Fruit fly (Drosophila melanogaster): ENCODE results near the gene alpha-Est9.

Gene alpha-Est9

DNA sequence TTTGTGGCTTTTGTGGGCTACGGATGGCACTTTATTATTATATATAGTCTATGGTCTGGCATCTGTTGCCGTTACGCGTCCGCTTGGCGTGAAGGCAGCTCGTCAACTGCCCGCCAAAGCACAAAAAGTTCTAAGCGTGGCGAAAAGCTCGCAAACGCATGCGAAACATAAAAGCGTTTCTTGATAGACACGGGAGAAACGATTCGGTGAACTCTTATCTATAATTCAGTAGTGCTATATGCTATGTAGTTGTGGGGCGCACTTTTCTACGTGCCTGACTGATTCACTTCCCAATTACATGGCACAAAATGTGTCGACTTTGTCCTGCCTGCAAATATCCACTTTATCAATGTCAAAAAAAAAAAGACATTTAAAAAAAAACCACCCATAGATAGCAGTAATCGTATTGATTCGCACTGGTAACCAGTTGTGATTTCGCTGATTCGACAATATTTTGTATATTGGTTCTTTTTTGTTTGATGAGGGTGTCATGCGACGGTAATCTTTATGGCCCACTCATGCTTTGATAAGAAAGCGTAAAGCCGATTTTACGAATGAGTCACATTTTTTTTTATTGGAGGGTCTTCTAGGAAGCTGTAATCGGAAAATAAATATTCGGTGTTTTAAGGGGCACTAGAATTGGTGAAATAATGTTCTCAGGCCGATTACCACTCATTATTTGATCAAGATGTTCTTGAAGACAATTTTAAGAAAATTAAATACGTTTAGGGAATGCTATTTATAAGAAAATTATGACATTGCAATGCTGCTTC lies at the start of gene alpha-Est9:
TSS of gene alpha-Est9 (minus strand) at position 110 of the 773 bp plus-strand sequence.
- peak; percentile 49 for TF ChIP-seq noc (tag; optimal IDR thresholded peaks at IDR 0.05)

DNA sequence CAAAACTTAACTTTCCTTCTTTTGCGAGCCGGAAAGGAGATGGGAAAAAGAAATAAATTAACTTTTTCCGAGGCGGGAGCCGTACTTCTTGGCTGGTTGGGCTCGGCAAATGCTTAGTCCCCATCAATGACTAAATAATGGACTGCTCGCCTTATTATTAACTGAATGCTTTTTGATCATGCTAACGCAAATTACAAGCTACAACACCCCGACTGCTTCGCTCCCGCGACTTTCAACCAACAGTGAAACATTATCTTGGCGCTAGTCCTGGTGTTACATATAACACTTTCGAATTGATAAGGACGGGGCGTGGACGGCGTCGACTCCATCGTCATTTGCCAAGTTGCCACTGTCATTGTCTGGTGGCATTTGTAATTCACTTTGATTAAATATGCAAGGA lies 46.8 kb upstream of the alpha-Est9 start, which contains the start of gene CG45545:
TSS of gene CG45545 (plus strand) at position 301 of the 400 bp plus-strand sequence.
- TF ChIP-seq noc (tag; optimal IDR thresholded peaks at IDR 0.05) = no peak

- TF ChIP-seq noc (tag; optimal IDR thresholded peaks at IDR 0.05) = peak; percentile 19
These were observed 44.2 kb upstream of the alpha-Est9 start, which contains the start of gene alpha-Est1 for dm6 chr3R:7548808-7549744. alpha-Est1 (minus strand) TSS chr3R:7549124.

DNA sequence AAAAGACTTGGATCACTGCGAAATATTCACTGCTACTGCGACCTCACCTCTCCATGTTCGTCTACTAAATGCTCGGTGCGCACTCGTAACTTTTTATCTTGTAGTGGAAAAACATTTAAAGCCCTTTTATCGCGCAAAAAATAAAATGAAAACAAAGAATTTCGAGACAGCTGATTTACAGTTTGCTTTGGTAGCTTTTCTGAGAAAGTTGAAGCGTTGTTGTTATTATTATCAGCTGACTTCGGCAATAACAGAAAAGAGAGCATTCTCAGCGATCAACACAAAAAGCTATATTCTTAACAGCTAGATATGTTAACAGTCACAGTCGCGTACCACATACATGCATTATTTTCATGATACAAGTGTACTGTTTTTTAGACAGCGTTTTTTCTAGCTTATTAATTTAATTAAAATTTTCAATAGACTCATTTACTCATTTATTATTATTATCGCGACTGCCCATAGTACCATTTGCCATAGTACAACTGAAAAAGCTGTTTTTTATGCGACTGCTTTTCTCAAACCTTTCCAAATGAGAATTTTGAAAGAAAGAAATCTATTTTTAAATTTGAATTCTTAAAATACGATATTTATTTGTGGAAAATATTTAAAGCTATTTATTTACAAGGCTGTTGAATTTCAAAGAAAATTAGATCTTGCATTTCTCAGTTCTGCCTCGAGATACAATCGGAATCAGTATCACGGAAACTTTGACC lies 36.4 kb upstream of the alpha-Est9 start, which contains the start of the genes alpha-Est3 and alpha-Est2:
TSS of gene alpha-Est3 (minus strand) at position 487 of the 716 bp plus-strand sequence.
TSS of gene alpha-Est2 (plus strand) at position 666 of the 716 bp plus-strand sequence.
- no peak for TF ChIP-seq noc (tag; optimal IDR thresholded peaks at IDR 0.05)

- TF ChIP-seq noc (tag; optimal IDR thresholded peaks at IDR 0.05) = no peak
These were observed 33.5 kb upstream of the alpha-Est9 start, which contains the start of gene alpha-Est4 for dm6 chr3R:7538435-7538834. alpha-Est4 (minus strand) TSS chr3R:7538615.

- no peak for TF ChIP-seq noc (tag; optimal IDR thresholded peaks at IDR 0.05)
These were observed 31.4 kb upstream of the alpha-Est9 start, which contains the start of gene alpha-Est5 for dm6 chr3R:7536281-7536680. alpha-Est5 (minus strand) TSS chr3R:7536390.

DNA sequence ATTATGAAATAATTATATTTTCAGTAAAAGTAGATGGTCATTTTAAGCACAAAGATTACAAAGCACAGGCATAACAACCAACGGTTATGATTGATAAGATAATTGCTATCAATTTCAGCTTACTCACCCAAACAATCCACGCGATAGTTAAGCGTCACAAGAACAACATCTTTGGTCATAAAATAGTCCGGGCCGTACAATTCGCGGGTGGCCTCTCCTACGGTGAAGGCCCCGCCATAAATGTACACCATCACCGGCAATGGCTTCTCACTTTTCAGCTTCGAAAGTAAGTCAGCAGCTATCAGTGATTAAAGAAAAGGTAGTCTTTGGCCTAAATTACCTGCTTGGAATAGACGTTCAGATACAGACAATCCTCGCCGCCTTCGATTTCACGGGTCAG lies 30.7 kb upstream of the alpha-Est9 start:
- TF ChIP-seq noc (tag; optimal IDR thresholded peaks at IDR 0.05) = no peak

- no peak for TF ChIP-seq noc (tag; optimal IDR thresholded peaks at IDR 0.05)
These were observed 25.4 kb upstream of the alpha-Est9 start, which contains the start of the genes Rtnl2 and alphaTub84D for dm6 chr3R:7530184-7530821. Rtnl2 (minus strand) TSS chr3R:7530241. alphaTub84D (plus strand) TSS chr3R:7530753.

- no peak for TF ChIP-seq noc (tag; optimal IDR thresholded peaks at IDR 0.05)
These were observed 23.8 kb upstream of the alpha-Est9 start, which contains the start of gene alpha-Est6 for dm6 chr3R:7528677-7529076. alpha-Est6 (minus strand) TSS chr3R:7528777.

- peak; percentile 29 for TF ChIP-seq noc (tag; optimal IDR thresholded peaks at IDR 0.05)
These were observed 19.3 kb upstream of the alpha-Est9 start for dm6 chr3R:7524160-7524559.

DNA sequence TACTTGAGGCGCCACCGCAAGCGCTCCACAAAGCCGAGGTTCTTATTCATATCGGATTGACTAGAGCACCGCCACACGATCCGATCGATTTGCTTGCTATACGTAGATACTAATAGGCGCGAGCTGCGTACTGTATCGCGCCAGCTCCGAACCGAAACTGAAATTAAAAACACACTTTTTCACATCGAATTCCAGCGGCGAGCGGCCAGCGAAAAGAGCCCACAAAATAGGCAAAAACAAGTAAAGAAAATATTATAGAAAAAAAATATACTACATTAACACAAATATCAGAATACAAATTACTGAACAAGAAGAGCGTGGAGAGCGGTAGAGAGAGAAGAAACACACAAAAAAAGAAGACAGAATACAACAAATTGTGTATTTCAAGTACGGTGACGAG lies 18.7 kb upstream of the alpha-Est9 start, which contains the start of gene alpha-Est7:
TSS of gene alpha-Est7 (minus strand) at position 160 of the 400 bp plus-strand sequence.
- TF ChIP-seq noc (tag; optimal IDR thresholded peaks at IDR 0.05) = no peak

- TF ChIP-seq noc (tag; optimal IDR thresholded peaks at IDR 0.05) = peak; percentile 84
These were observed 17.5 kb upstream of the alpha-Est9 start for dm6 chr3R:7522266-7522955.

DNA sequence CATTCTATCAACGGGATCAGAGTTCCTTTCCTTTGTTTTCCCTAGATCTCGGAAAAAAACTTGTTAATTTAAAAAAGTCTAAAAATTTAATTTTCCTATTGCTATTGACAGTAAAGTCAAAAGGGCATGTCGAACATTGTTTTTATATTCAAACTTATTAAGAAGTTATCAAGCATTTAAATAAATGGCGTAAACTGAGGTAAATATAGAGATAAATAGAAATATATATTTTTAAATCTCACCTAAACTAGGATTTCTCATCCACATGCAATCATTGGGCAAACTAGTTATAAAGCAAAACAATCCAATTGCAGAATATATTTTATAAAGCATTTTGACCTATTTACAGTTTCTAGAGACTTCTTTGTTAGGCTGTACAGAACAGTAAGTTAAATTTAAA lies 14.5 kb upstream of the alpha-Est9 start, which contains the start of gene Ubc84D:
TSS of gene Ubc84D (minus strand) at position 101 of the 400 bp plus-strand sequence.
- TF ChIP-seq noc (tag; optimal IDR thresholded peaks at IDR 0.05) = no peak

- TF ChIP-seq noc (tag; optimal IDR thresholded peaks at IDR 0.05) = peak; percentile 70
These were observed 10.7 kb upstream of the alpha-Est9 start, which contains the start of gene alpha-Est8 for dm6 chr3R:7515599-7516069. alpha-Est8 (minus strand) TSS chr3R:7515670.
